Worm (Caenorhabditis elegans) whole organism, midembryonic: ENCODE data around the gene far-3.

Source experiments
- T22C8.4 ChIP-seq: fragments of 200-800 bp; sonication (Bioruptor generic); IDR thresholded peaks from 2 replicates; pipeline ENCODE4 v1.3.6; 2022; ENCODE audit warnings: missing genetic modification characterization, missing compliant biosample characterization
- cog-1 ChIP-seq: sonication (generic microtip); optimal IDR thresholded peaks from 2 replicates; lab custom pipeline; 2016; ENCODE audit warnings: missing genetic modification characterization, missing compliant biosample characterization
- flt-1 ChIP-seq: fragments of 200-800 bp; sonication (Bioruptor generic); IDR thresholded peaks from 2 replicates; pipeline ENCODE4 v1.3.6; 2022; ENCODE audit warnings: missing genetic modification characterization, missing compliant biosample characterization
- klf-2 ChIP-seq: fragments of 200-800 bp; sonication (Bioruptor generic); conservative IDR thresholded peaks from 2 replicates; pipeline ENCODE4 v1.3.6; 2022; ENCODE audit warnings: missing genetic modification reagents, missing genetic modification characterization, missing compliant biosample characterization
- med-1 ChIP-seq: sonication (generic microtip); optimal IDR thresholded peaks from 2 replicates; lab custom pipeline; 2017; ENCODE audit warnings: missing genetic modification characterization, mild to moderate bottlenecking, missing compliant biosample characterization, antibody characterized with exemption, missing genetic modification reagents; ENCODE audit not compliant: insufficient read depth
- ref-1 ChIP-seq: fragments of 200-800 bp; sonication (Bioruptor generic); conservative IDR thresholded peaks from 2 replicates; pipeline ENCODE4 v1.3.6; 2022; ENCODE audit warnings: missing genetic modification reagents, missing genetic modification characterization, missing compliant biosample characterization
- tab-1 ChIP-seq: fragments of 200-800 bp; sonication (Bioruptor generic); IDR thresholded peaks from 2 replicates; pipeline ENCODE4 v1.3.6; 2022; ENCODE audit warnings: missing genetic modification characterization, missing compliant biosample characterization
- ztf-23 ChIP-seq: fragments of 200-800 bp; sonication (Bioruptor generic); IDR thresholded peaks from 2 replicates; pipeline ENCODE4 v1.3.6; 2022; ENCODE audit warnings: missing genetic modification reagents, missing genetic modification characterization, missing compliant biosample characterization
- ztf-29 ChIP-seq: fragments of 200-800 bp; sonication (Bioruptor generic); IDR thresholded peaks from 2 replicates; pipeline ENCODE4 v1.3.6; 2022; ENCODE audit warnings: missing genetic modification reagents, missing genetic modification characterization, missing compliant biosample characterization

far-3 gene

DNA sequence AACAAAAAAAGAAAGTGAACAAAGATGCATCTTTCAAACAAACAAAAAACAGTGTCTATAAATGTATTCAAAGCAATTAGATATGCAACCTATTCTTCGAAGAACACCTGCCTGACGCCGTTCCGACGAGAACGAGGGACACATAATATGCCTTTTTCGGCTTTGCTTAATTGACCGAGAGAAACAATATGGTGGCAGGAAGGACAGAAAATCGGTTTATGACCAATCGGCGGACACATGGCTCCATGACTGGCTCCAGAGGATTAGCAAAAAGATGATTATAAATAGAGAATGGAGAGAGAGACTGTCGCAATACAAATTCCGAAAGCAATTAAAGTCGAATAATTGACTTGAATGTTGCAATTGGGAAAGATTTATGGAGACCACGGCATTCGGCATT, 20.9 kb upstream of the far-3 start:
- TF ChIP-seq ztf-23 (GFP tag; lab: Robert Waterston, UW) (no peak), T22C8.4 (GFP tag; lab: Robert Waterston, UW) (no peak), ref-1 (GFP tag; lab: Robert Waterston, UW) (no peak), ztf-29 (GFP tag; lab: Robert Waterston, UW) (no peak), cog-1 (tag; lab: Kevin White, UChicago) (no peak)

DNA sequence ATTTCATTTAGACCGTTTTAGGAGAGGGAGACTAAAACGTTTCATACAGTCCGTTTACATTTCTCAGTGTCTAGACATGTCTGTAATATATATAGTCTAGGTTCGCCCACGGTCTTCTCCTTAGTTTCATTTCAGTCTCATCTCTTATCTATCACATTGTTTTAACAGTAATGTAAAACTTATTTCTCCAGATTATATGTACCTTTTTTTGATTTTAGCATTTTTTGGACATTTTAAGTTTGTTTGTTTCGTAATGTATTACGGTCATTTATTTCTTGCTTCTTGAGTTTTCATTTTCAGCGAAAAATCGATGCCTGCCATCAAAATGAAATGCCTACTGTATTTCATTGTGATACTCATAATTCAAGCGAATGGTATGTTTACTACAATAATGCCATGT, 16.5 kb upstream of the far-3 start, which contains the start of gene F15B9.6:
TSS of gene F15B9.6 (plus strand) at position 301 of the 400 bp plus-strand sequence.
- TF ChIP-seq ztf-23 (GFP tag; lab: Robert Waterston, UW) (no peak), tab-1 (GFP tag; lab: Robert Waterston, UW) (no peak), T22C8.4 (GFP tag; lab: Robert Waterston, UW) (no peak), med-1 (no peak), ztf-29 (GFP tag; lab: Robert Waterston, UW) (no peak), flt-1 (GFP tag; lab: Robert Waterston, UW) (no peak), klf-2 (GFP tag; lab: Robert Waterston, UW) (no peak)

DNA sequence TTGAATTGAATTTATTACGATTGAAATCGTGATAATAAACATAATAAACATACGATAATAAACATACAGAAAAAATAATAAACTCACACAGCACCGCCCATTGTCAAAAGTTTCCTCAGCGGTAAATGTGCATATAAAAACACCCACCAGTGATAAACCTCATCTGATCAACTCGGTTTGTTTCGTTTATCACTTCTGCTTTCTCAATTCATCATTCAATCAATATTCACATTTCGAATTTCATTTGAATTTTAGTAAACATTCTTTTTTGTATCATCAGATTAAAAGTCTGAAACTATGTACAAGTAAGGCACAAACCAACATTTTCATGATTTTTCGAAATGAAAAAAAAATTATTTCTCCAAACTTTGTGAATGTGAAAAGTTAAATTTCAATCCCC, 15.8 kb upstream of the far-3 start, which contains the start of gene try-10:
TSS of gene try-10 (minus strand) at position 101 of the 400 bp plus-strand sequence.
- no peak for TF ChIP-seq ztf-23 (GFP tag; lab: Robert Waterston, UW)
- TF ChIP-seq tab-1 (GFP tag; lab: Robert Waterston, UW): no peak
- no peak for TF ChIP-seq ref-1 (GFP tag; lab: Robert Waterston, UW)
- no peak for TF ChIP-seq cog-1 (tag; lab: Kevin White, UChicago)
- TF ChIP-seq ztf-29 (GFP tag; lab: Robert Waterston, UW): no peak
- no peak for TF ChIP-seq flt-1 (GFP tag; lab: Robert Waterston, UW)
- no peak for TF ChIP-seq T22C8.4 (GFP tag; lab: Robert Waterston, UW)
- TF ChIP-seq med-1: no peak
- TF ChIP-seq klf-2 (GFP tag; lab: Robert Waterston, UW): no peak

DNA sequence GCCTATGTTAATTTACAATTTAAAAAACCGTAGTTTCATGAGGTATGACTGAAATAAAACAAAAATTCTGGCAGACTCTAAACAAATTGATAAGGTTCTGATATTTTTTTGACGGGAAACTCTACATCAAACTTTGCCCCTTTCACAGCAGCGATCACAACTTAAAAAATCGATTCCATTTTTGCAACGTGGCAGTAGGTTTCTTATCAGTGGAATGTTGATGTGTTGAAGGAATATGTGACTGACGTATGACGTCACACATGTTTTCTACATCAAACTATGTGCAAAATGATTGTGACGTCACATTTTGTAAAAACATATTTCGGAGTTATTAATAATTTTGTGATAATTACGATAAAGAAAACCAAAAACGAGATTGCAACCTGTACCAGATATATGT, 14.6 kb upstream of the far-3 start:
- TF ChIP-seq med-1 (no peak), T22C8.4 (GFP tag; lab: Robert Waterston, UW) (no peak)

DNA sequence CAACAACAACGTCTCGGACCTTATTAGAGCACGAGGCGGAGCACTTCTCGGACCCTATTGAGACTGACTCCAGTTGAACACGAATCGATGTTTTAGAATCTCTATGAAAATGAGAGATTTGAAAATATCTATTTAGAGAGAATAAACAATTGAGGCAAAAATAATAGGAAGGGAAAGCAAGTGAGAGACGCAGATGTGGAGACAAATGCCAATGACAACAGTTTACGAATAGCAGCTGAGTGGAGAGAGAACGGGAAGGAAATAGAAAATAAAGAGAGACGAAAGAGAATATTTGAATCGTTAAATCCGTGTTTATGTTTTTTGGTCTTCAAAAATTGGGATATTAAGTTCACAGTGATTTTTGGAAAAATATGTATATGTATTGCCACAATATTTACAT, 12.5 kb upstream of the far-3 start:
- TF ChIP-seq cog-1 (tag; lab: Kevin White, UChicago): peak; percentile 16
- no peak for TF ChIP-seq med-1
- no peak for TF ChIP-seq tab-1 (GFP tag; lab: Robert Waterston, UW)
- TF ChIP-seq ztf-23 (GFP tag; lab: Robert Waterston, UW): no peak
- no peak for TF ChIP-seq ztf-29 (GFP tag; lab: Robert Waterston, UW)
- no peak for TF ChIP-seq T22C8.4 (GFP tag; lab: Robert Waterston, UW)

DNA sequence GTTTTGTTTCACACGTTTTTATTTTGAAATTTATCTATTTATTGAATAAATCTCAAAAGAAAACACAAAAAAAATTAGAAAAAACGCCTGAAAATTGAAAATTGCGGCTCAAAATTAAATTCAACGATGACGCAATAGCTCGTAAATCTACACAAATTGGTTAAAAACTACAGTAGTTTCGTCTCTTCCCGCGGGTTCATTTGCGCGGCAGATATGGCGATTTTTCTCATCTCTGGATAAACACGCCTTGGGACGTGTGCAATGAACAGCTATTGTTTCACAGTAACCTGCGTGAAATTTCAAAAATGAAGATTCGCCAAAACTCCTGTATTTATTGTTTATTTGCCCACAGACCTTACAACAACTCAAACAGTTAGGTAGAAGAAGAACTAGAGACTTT, 11.9 kb upstream of the far-3 start:
- TF ChIP-seq T22C8.4 (GFP tag; lab: Robert Waterston, UW) (no peak), cog-1 (tag; lab: Kevin White, UChicago) (no peak), klf-2 (GFP tag; lab: Robert Waterston, UW) (no peak)

DNA sequence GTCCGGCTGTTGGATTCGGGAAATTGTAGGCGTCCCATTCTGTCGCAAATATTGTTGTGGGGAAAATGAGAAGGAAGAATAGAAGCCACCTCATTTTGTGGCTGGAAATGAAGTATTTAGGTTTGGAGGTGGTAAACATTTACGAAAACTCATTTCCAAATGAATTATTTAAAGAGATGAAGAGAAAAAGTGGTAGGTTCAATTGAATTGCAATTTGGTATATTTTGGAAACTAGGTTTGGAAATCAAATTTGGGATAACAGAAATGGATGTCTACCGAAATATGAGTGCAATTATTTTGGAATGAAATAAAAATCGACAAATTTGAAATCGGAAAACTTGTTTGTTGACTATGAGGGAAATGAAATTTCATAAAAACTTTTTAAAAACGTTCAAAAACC, 11.5 kb upstream of the far-3 start, which contains the start of gene F15B9.10:
TSS of gene F15B9.10 (minus strand) at position 101 of the 400 bp plus-strand sequence.
- no peak for TF ChIP-seq cog-1 (tag; lab: Kevin White, UChicago)
- no peak for TF ChIP-seq med-1
- no peak for TF ChIP-seq klf-2 (GFP tag; lab: Robert Waterston, UW)
- no peak for TF ChIP-seq ref-1 (GFP tag; lab: Robert Waterston, UW)

DNA sequence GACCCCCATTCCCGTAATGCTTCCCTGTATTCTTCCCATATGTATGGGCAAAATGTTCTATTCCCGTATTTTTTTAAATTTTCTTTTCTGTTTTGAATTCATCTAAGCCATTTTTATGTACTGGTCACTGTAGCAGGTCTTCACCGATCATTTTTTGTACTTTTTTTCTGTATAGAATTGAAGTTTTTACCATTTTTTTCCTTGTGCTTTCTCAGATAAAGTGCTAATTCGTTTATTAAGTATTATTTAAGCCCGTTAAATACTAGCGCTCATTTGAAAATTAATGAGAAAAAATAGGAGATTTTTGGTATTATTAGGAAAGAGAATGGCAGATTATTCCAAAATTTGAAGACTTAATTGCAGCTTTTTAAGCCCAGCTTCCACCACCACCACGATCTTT, 9.4 kb upstream of the far-3 start:
- TF ChIP-seq ztf-23 (GFP tag; lab: Robert Waterston, UW) (no peak), cog-1 (tag; lab: Kevin White, UChicago) (no peak), ref-1 (GFP tag; lab: Robert Waterston, UW) (no peak), klf-2 (GFP tag; lab: Robert Waterston, UW) (no peak), T22C8.4 (GFP tag; lab: Robert Waterston, UW) (no peak), med-1 (no peak), ztf-29 (GFP tag; lab: Robert Waterston, UW) (no peak), flt-1 (GFP tag; lab: Robert Waterston, UW) (no peak), tab-1 (GFP tag; lab: Robert Waterston, UW) (no peak)

DNA sequence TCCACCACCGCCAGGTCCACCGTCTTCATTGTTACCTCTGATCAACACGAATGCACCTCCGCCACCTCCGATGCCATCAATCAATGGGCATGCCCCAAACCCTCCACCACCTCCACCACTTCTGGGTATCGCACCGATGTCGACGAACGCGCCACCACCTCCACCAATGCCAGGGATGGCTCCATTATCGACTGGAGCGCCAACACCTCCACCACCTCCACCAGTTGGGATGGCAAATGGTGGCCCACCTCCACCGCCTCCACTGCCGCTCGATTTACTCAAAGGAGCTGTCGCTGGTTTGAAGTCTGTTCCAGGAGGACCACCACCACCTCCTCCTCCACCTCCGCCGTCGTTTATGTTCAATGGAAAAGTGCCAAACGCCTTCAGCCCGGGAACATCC, 7.1 kb upstream of the far-3 start:
- 0 out of 2 replicates have a peak, but pooled peaks have one; percentile 25 for TF ChIP-seq tab-1 (GFP tag; lab: Robert Waterston, UW)
- TF ChIP-seq flt-1 (GFP tag; lab: Robert Waterston, UW): no peak

DNA sequence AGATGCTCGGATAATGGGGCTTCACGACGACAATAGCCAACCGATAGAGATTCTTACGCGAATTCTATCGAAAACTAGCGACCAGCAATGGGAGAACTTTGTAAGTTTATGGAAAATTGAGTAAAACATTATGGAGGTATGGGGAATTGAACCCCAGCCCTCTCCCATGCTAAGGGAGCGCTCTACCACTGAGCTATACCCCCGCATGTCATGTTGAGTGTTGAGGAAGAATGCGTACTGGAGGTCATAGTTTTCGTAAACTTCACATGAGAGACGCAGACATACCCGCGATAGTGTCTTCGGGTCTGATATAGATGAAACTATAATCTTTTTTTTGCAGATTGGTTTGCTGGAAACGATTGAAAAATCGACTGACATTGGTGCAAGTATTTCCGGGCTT, 6.1 kb upstream of the far-3 start:
- TF ChIP-seq tab-1 (GFP tag; lab: Robert Waterston, UW): peak; percentile 93
- TF ChIP-seq flt-1 (GFP tag; lab: Robert Waterston, UW): peak; percentile 94
- peak; percentile 30 for TF ChIP-seq med-1
- peak; percentile 79; the same call in 1 of the 2 replicates for TF ChIP-seq ref-1 (GFP tag; lab: Robert Waterston, UW)
- TF ChIP-seq ztf-29 (GFP tag; lab: Robert Waterston, UW): peak; percentile 79
- peak; percentile 52 for TF ChIP-seq cog-1 (tag; lab: Kevin White, UChicago)
- TF ChIP-seq T22C8.4 (GFP tag; lab: Robert Waterston, UW): peak; percentile 80
- peak; percentile 87 for TF ChIP-seq klf-2 (GFP tag; lab: Robert Waterston, UW)
- TF ChIP-seq ztf-23 (GFP tag; lab: Robert Waterston, UW): peak; percentile 94

DNA sequence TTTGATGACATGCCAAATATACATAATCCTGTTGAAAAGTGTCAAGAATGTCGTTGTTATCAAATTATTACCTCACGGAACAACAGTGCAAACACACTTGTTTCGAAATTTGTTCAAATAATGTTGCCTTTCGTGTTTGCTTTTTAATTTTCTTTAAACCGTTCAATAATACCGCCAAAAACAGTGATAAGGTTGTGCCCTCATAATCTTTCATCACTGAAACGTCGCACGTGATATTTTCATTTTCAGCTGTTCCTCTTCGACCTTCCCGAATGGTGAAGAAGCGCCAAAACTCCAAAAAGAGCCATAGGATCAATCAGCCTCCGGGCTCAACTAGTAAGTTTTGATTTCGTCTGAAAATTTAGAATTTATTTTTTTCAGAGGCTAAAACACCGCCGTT, 4.7 kb upstream of the far-3 start, which contains the start of gene inft-2:
TSS of gene inft-2 (plus strand) at position 248 of the 400 bp plus-strand sequence.
- TF ChIP-seq tab-1 (GFP tag; lab: Robert Waterston, UW): no peak
- TF ChIP-seq T22C8.4 (GFP tag; lab: Robert Waterston, UW): no peak
- TF ChIP-seq ztf-23 (GFP tag; lab: Robert Waterston, UW): no peak
- TF ChIP-seq klf-2 (GFP tag; lab: Robert Waterston, UW): no peak
- no peak for TF ChIP-seq flt-1 (GFP tag; lab: Robert Waterston, UW)
- no peak for TF ChIP-seq cog-1 (tag; lab: Kevin White, UChicago)
- no peak for TF ChIP-seq ref-1 (GFP tag; lab: Robert Waterston, UW)
- no peak for TF ChIP-seq ztf-29 (GFP tag; lab: Robert Waterston, UW)
- TF ChIP-seq med-1: no peak
